Fruit fly (Drosophila melanogaster) whole organism, embryonic: ENCODE results near the gene smash.

Experiments
- ATbp ChIP-seq: fragments of 200-800 bp; sonication (Bioruptor generic); optimal IDR thresholded peaks from 2 replicates; lab custom pipeline; 2017; ENCODE audit warnings: missing biosample characterization, mild to moderate bottlenecking, missing genetic modification characterization, missing genetic modification reagents
- Adf1 ChIP-seq: fragments of 200-800 bp; sonication (Bioruptor generic); IDR thresholded peaks from 2 replicates; pipeline ENCODE4 v1.3.6; 2022; ENCODE audit warnings: missing biosample characterization, missing genetic modification characterization
- Antp ChIP-seq: fragments of 200-800 bp; sonication (Bioruptor generic); optimal IDR thresholded peaks from 3 replicates; lab custom pipeline; 2016; ENCODE audit warnings: missing biosample characterization, missing genetic modification characterization
- CG11723 ChIP-seq: fragments of 200-800 bp; sonication (Bioruptor generic); optimal IDR thresholded peaks from 2 replicates; lab custom pipeline; 2017; ENCODE audit warnings: missing biosample characterization, mild to moderate bottlenecking, missing genetic modification characterization
- CG14710 ChIP-seq: fragments of 200-800 bp; sonication (Bioruptor generic); optimal IDR thresholded peaks from 3 replicates; lab custom pipeline; 2019; ENCODE audit warnings: missing biosample characterization, mild to moderate bottlenecking, missing genetic modification characterization, moderate library complexity
- CG14860 ChIP-seq: fragments of 200-800 bp; sonication (Bioruptor generic); IDR thresholded peaks from 3 replicates; pipeline ENCODE4 v1.3.6; 2022; ENCODE audit warnings: missing biosample characterization, missing genetic modification characterization; ENCODE audit not compliant: partially characterized antibody
- CG1647 ChIP-seq: fragments of 200-800 bp; sonication (Bioruptor generic); optimal IDR thresholded peaks from 3 replicates; lab custom pipeline; 2016; ENCODE audit warnings: missing biosample characterization, missing genetic modification characterization
- CG17186 ChIP-seq: fragments of 200-800 bp; sonication (Bioruptor generic); optimal IDR thresholded peaks from 3 replicates; lab custom pipeline; 2017; ENCODE audit warnings: missing biosample characterization, missing genetic modification reagents, missing genetic modification characterization
- CG17568 ChIP-seq: fragments of 200-800 bp; sonication (Bioruptor generic); optimal IDR thresholded peaks from 2 replicates; lab custom pipeline; 2018; ENCODE audit warnings: missing biosample characterization, mild to moderate bottlenecking, missing genetic modification characterization, moderate library complexity
- CG17912 ChIP-seq: fragments of 200-800 bp; sonication (Bioruptor generic); optimal IDR thresholded peaks from 2 replicates; lab custom pipeline; 2018; ENCODE audit warnings: missing biosample characterization, mild to moderate bottlenecking, missing genetic modification characterization
- CG31388 ChIP-seq: fragments of 200-800 bp; sonication (Bioruptor generic); optimal IDR thresholded peaks from 2 replicates; lab custom pipeline; 2016; ENCODE audit warnings: missing biosample characterization, missing genetic modification characterization
- CG32772 ChIP-seq: fragments of 200-800 bp; sonication (Bioruptor generic); IDR thresholded peaks from 2 replicates; pipeline ENCODE4 v1.3.6; 2022; ENCODE audit warnings: missing biosample characterization, missing genetic modification characterization
- CG3847 ChIP-seq: fragments of 200-800 bp; sonication (Bioruptor generic); IDR thresholded peaks from 2 replicates; pipeline ENCODE4 v1.3.6; 2022; ENCODE audit warnings: missing biosample characterization, missing genetic modification characterization
- CG6683 ChIP-seq: fragments of 200-800 bp; sonication (Bioruptor generic); optimal IDR thresholded peaks from 2 replicates; lab custom pipeline; 2017; ENCODE audit warnings: missing biosample characterization, mild to moderate bottlenecking, missing genetic modification characterization, missing genetic modification reagents
- CG7745 ChIP-seq: fragments of 200-800 bp; sonication (Bioruptor generic); optimal IDR thresholded peaks from 2 replicates; lab custom pipeline; 2018; ENCODE audit warnings: missing biosample characterization, mild to moderate bottlenecking, missing genetic modification characterization, moderate library complexity
- CG7963 ChIP-seq: fragments of 200-800 bp; sonication (Bioruptor generic); IDR thresholded peaks from 3 replicates; pipeline ENCODE4 v1.3.6; 2022; ENCODE audit warnings: missing biosample characterization, missing genetic modification characterization; ENCODE audit not compliant: partially characterized antibody
- CG7987 ChIP-seq: fragments of 200-800 bp; sonication (Bioruptor generic); optimal IDR thresholded peaks from 2 replicates; lab custom pipeline; 2018; ENCODE audit warnings: missing biosample characterization, mild to moderate bottlenecking, missing genetic modification characterization, moderate library complexity
- CG9437 ChIP-seq: fragments of 200-800 bp; sonication (Bioruptor generic); optimal IDR thresholded peaks from 2 replicates; lab custom pipeline; 2018; ENCODE audit warnings: missing biosample characterization, mild to moderate bottlenecking, missing genetic modification characterization
- CkIIα-i1 ChIP-seq: fragments of 200-800 bp; sonication (Bioruptor generic); IDR thresholded peaks from 2 replicates; pipeline ENCODE4 v1.3.6; 2022; ENCODE audit warnings: missing biosample characterization, missing genetic modification characterization
- D19B ChIP-seq: fragments of 200-800 bp; sonication (Bioruptor generic); optimal IDR thresholded peaks from 2 replicates; lab custom pipeline; 2017; ENCODE audit warnings: missing biosample characterization, mild to moderate bottlenecking, missing genetic modification characterization
- Dad ChIP-seq: fragments of 200-800 bp; sonication (Bioruptor generic); optimal IDR thresholded peaks from 3 replicates; lab custom pipeline; 2016; ENCODE audit warnings: missing biosample characterization, missing genetic modification characterization
- Dfd ChIP-seq, 2 experiments: fragments of >200 bp; optimal IDR thresholded peaks; 2 replicates each; lab custom pipeline; 2017; ENCODE audit warnings: missing biosample characterization in 2 of 2, missing genetic modification characterization in 2 of 2
- Drgx ChIP-seq: fragments of 200-800 bp; sonication (Bioruptor generic); IDR thresholded peaks from 2 replicates; pipeline ENCODE4 v1.3.6; 2022; ENCODE audit warnings: missing biosample characterization, missing genetic modification characterization
- Eip74EF ChIP-seq, 2 experiments: fragments of 200-800 bp in 1 of 2; fragments of >200 bp in 1 of 2; sonication (Bioruptor generic) in 1 of 2; optimal IDR thresholded peaks; 2 replicates each; lab custom pipeline; 2017 to 2019; ENCODE audit warnings: missing biosample characterization in 2 of 2, missing genetic modification characterization in 2 of 2, mild to moderate bottlenecking in 1 of 2, moderate library complexity in 1 of 2
- Gug ChIP-seq: fragments of 200-800 bp; sonication (Bioruptor generic); IDR thresholded peaks from 4 replicates; pipeline ENCODE4 v1.3.6; 2022; ENCODE audit warnings: missing biosample characterization, missing genetic modification characterization
- HLH4C ChIP-seq: fragments of 200-800 bp; sonication (Bioruptor generic); IDR thresholded peaks from 3 replicates; pipeline ENCODE4 v1.3.6; 2022; ENCODE audit warnings: missing biosample characterization, missing genetic modification characterization; ENCODE audit not compliant: partially characterized antibody
- Med ChIP-seq: fragments of 200-800 bp; sonication (Bioruptor generic); peaks from one replicate; lab custom pipeline; 2016; ENCODE audit warnings: missing biosample characterization, missing genetic modification characterization, mild to moderate bottlenecking, inconsistent platforms, moderate library complexity
- NC2β ChIP-seq: fragments of 200-800 bp; sonication (Bioruptor generic); optimal IDR thresholded peaks from 2 replicates; lab custom pipeline; 2016; ENCODE audit warnings: missing biosample characterization, missing genetic modification characterization
- Neu2 ChIP-seq: fragments of 200-800 bp; sonication (Bioruptor generic); optimal IDR thresholded peaks from 3 replicates; lab custom pipeline; 2016; ENCODE audit warnings: missing biosample characterization, missing genetic modification characterization, borderline replicate concordance
- Nf-YC ChIP-seq: fragments of 200-800 bp; optimal IDR thresholded peaks from 3 replicates; lab custom pipeline; 2019; ENCODE audit warnings: missing biosample characterization, mild to moderate bottlenecking, missing genetic modification characterization, moderate library complexity
- Scr ChIP-seq: fragments of 200-800 bp; sonication (Bioruptor generic); IDR thresholded peaks from 2 replicates; pipeline ENCODE4 v1.3.6; 2022; ENCODE audit warnings: missing biosample characterization, missing genetic modification characterization; ENCODE audit not compliant: partially characterized antibody
- Xrp1 ChIP-seq: fragments of 200-800 bp; sonication (Bioruptor generic); IDR thresholded peaks from 2 replicates; pipeline ENCODE4 v1.3.6; 2022; ENCODE audit warnings: missing biosample characterization, missing genetic modification characterization
- ab ChIP-seq: fragments of 200-800 bp; sonication (Bioruptor generic); optimal IDR thresholded peaks from 2 replicates; lab custom pipeline; 2016; ENCODE audit warnings: missing biosample characterization, missing genetic modification characterization
- bcd ChIP-seq: fragments of 200-800 bp; sonication (Bioruptor generic); optimal IDR thresholded peaks from 2 replicates; lab custom pipeline; 2017; ENCODE audit warnings: missing biosample characterization, mild to moderate bottlenecking, missing genetic modification characterization
- cas ChIP-seq: fragments of 200-800 bp; sonication (Bioruptor generic); IDR thresholded peaks from 2 replicates; pipeline ENCODE4 v1.3.6; 2022; ENCODE audit warnings: missing biosample characterization, missing genetic modification characterization
- caup ChIP-seq: fragments of 200-800 bp; sonication (Bioruptor generic); optimal IDR thresholded peaks from 3 replicates; lab custom pipeline; 2017; ENCODE audit warnings: missing biosample characterization, mild to moderate bottlenecking, missing genetic modification characterization, moderate library complexity; ENCODE audit not compliant: severe bottlenecking
- cg ChIP-seq: fragments of 200-800 bp; sonication (Bioruptor generic); optimal IDR thresholded peaks from 3 replicates; lab custom pipeline; 2019; ENCODE audit warnings: missing biosample characterization, mild to moderate bottlenecking, missing genetic modification characterization, moderate library complexity
- corto ChIP-seq: fragments of 200-800 bp; sonication (Bioruptor generic); optimal IDR thresholded peaks from 2 replicates; lab custom pipeline; 2016; ENCODE audit warnings: missing biosample characterization, mild to moderate bottlenecking, missing genetic modification characterization, moderate library complexity
- dysf ChIP-seq: fragments of 200-800 bp; sonication (Bioruptor generic); IDR thresholded peaks from 3 replicates; pipeline ENCODE4 v1.3.6; 2022; ENCODE audit warnings: missing biosample characterization, missing genetic modification characterization
- ewg ChIP-seq: fragments of 200-800 bp; sonication (Bioruptor generic); optimal IDR thresholded peaks from 3 replicates; lab custom pipeline; 2017; ENCODE audit warnings: mild to moderate bottlenecking, missing biosample characterization, missing genetic modification reagents, missing genetic modification characterization
- gfzf ChIP-seq: fragments of 200-800 bp; sonication (Bioruptor generic); optimal IDR thresholded peaks from 2 replicates; lab custom pipeline; 2016; ENCODE audit warnings: missing biosample characterization, mild to moderate bottlenecking, missing genetic modification characterization, moderate library complexity
- nau ChIP-seq: fragments of 200-800 bp; sonication (Bioruptor generic); optimal IDR thresholded peaks from 3 replicates; lab custom pipeline; 2017; ENCODE audit warnings: missing biosample characterization, mild to moderate bottlenecking, missing genetic modification characterization, missing genetic modification reagents
- nmo ChIP-seq: fragments of 200-800 bp; sonication (Bioruptor generic); optimal IDR thresholded peaks from 2 replicates; lab custom pipeline; 2018; ENCODE audit warnings: missing biosample characterization, mild to moderate bottlenecking, missing genetic modification characterization, moderate library complexity
- otp ChIP-seq: fragments of 200-800 bp; sonication (Bioruptor generic); IDR thresholded peaks from 3 replicates; pipeline ENCODE4, ENCODE4 v1.3.6; 2022; ENCODE audit warnings: missing biosample characterization, missing genetic modification characterization
- peb ChIP-seq: fragments of 200-800 bp; sonication (Bioruptor generic); IDR thresholded peaks from 2 replicates; pipeline ENCODE4 v1.3.6; 2022; ENCODE audit warnings: missing biosample characterization, missing genetic modification characterization
- pita ChIP-seq: fragments of 200-800 bp; sonication (Bioruptor generic); optimal IDR thresholded peaks from 2 replicates; lab custom pipeline; 2017; ENCODE audit warnings: missing biosample characterization, mild to moderate bottlenecking, missing genetic modification characterization
- stc ChIP-seq: fragments of 200-800 bp; sonication (Bioruptor generic); IDR thresholded peaks from 2 replicates; pipeline ENCODE4 v1.3.6; 2022; ENCODE audit warnings: missing biosample characterization, missing genetic modification characterization
- stwl ChIP-seq: fragments of 200-800 bp; sonication (Bioruptor generic); optimal IDR thresholded peaks from 3 replicates; lab custom pipeline; 2018; ENCODE audit warnings: missing biosample characterization, mild to moderate bottlenecking, missing genetic modification characterization, moderate library complexity
- tup ChIP-seq: fragments of 200-800 bp; sonication (Bioruptor generic); optimal IDR thresholded peaks from 2 replicates; lab custom pipeline; 2016; ENCODE audit warnings: missing biosample characterization, mild to moderate bottlenecking, missing genetic modification characterization, moderate library complexity
- zen ChIP-seq: fragments of 200-800 bp; sonication (Bioruptor generic); optimal IDR thresholded peaks from 3 replicates; lab custom pipeline; 2018; ENCODE audit warnings: missing biosample characterization, mild to moderate bottlenecking, missing genetic modification characterization, moderate library complexity

Gene smash

dm6 chr3R:4659934-4660353, 565 bp downstream of the smash start (continued):
- TF ChIP-seq Neu2 (GFP tag; lab: Kevin White, UChicago) (no peak), CG3847 (GFP tag; lab: Robert Waterston, UW) (no peak), bcd (GFP tag; lab: Kevin White, UChicago) (no peak), CG31388 (GFP tag; lab: Kevin White, UChicago) (no peak), gfzf (GFP tag; lab: Kevin White, UChicago) (no peak), cg (GFP tag; lab: Kevin White, UChicago) (peak; percentile 93), CG14860 (0 out of 3 replicates have a peak, but pooled peaks have one; percentile 1), CG11723 (GFP tag; lab: Kevin White, UChicago) (peak; percentile 60), ATbp (GFP tag; lab: Kevin White, UChicago) (peak; percentile 8), CG6683 (GFP tag; lab: Kevin White, UChicago) (peak; percentile 6), Antp (GFP tag; lab: Kevin White, UChicago) (no peak), CG17912 (GFP tag; lab: Kevin White, UChicago) (peak; percentile 5), pita (no peak), stwl (tag; lab: Kevin White, UChicago) (no peak), stc (GFP tag; lab: Robert Waterston, UW) (no peak), CkIIα-i1 (GFP tag; lab: Robert Waterston, UW) (no peak), tup (GFP tag; lab: Kevin White, UChicago) (no peak), CG1647 (GFP tag; lab: Kevin White, UChicago) (no peak), ab (no peak), Adf1 (GFP tag; lab: Robert Waterston, UW) (no peak), CG7963 (GFP tag; lab: Robert Waterston, UW) (no peak), corto (GFP tag; lab: Kevin White, UChicago) (no peak), Xrp1 (GFP tag; lab: Robert Waterston, UW) (peak; percentile 37), CG32772 (no peak), peb (GFP tag; lab: Robert Waterston, UW) (no peak), CG17568 (GFP tag; lab: Kevin White, UChicago) (no peak), Drgx (no peak), CG14710 (tag; lab: Kevin White, UChicago) (no peak), Eip74EF (GFP tag; optimal IDR thresholded peaks at IDR 0.05; lab: Kevin White, UChicago) (peak in 1 of 2 experiments; percentile 11), nau (GFP tag; lab: Kevin White, UChicago) (no peak), CG17186 (GFP tag; lab: Kevin White, UChicago) (no peak), Med (GFP tag; lab: Kevin White, UChicago) (peak; percentile 86), CG7987 (GFP tag; lab: Kevin White, UChicago) (no peak), Dad (GFP tag; lab: Kevin White, UChicago) (no peak), ewg (GFP tag; lab: Kevin White, UChicago) (no peak), CG9437 (no peak), caup (GFP tag; lab: Kevin White, UChicago) (no peak), nmo (GFP tag; lab: Kevin White, UChicago) (no peak), Gug (GFP tag; lab: Robert Waterston, UW) (no peak), NC2β (GFP tag; lab: Kevin White, UChicago) (no peak), D19B (GFP tag; lab: Kevin White, UChicago) (no peak), otp (no peak), Scr (GFP tag; lab: Robert Waterston, UW) (no peak), Dfd (GFP tag; optimal IDR thresholded peaks at IDR 0.05; lab: Kevin White, UChicago) (no peak), Nf-YC (tag; lab: Kevin White, UChicago) (no peak), cas (GFP tag; lab: Robert Waterston, UW) (no peak), dysf (no peak), HLH4C (GFP tag; lab: Robert Waterston, UW) (no peak), zen (peak; percentile 13), CG7745 (tag; lab: Kevin White, UChicago) (no peak)
